Worm (Caenorhabditis elegans): ENCODE measurements around the gene flr-4.

DNA sequence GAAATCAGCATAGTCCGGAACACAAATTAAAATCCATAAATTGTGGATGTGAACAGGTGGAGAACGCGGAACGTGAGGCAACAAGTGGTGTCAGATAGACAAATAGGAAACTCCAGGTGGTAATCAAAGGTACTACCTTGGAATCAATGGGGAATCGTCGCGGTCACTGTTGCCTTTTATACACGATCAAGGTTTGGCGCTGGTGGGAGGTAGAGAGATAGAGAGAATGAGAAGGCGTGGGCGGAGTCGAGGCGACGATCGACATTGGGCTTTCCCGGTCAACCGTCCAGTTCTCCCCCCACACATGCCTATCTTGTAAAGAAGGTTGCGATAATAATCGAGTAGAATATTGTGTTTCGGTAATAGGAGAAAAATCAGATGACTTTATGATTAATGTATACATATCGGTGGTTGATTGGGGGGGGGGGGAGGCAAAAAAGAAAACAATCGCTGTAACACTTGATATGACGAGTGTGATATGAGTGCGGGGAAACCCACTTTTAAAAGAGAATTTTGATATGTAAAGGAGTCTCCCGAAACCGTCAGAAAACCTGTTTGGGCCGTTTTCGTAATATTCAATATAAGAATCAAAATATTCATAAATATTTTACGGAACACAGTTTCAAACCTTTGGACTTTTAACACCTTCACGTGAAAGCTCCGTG lies 11.5 kb upstream of the flr-4 start, which contains the start of the genes H40L08.8, H40L08.2 and H40L08.7:
- TF ChIP-seq ceh-2 (tag; optimal IDR thresholded peaks at IDR 0.05) (no peak), ama-1 (optimal IDR thresholded peaks at IDR 0.05) (no peak), pha-4 (tag; optimal IDR thresholded peaks at IDR 0.05) (no peak), sdc-2 (tag; optimal IDR thresholded peaks at IDR 0.05) (no peak), zip-5 (tag; optimal IDR thresholded peaks at IDR 0.05) (no peak), fkh-10 (GFP tag; optimal IDR thresholded peaks at IDR 0.05) (no peak), Y22D7AL.16 (tag; optimal IDR thresholded peaks at IDR 0.05) (no peak), F13H6.1 (tag; optimal IDR thresholded peaks at IDR 0.05) (no peak), ceh-45 (GFP tag; IDR thresholded peaks at IDR 0.05) (no peak), dmd-4 (tag; optimal IDR thresholded peaks at IDR 0.05; ENCODE audit: borderline replicate concordance) (no peak), lin-11 (tag; optimal IDR thresholded peaks at IDR 0.05) (no peak), pqm-1 (tag; optimal IDR thresholded peaks at IDR 0.05) (no peak), unc-42 (tag; optimal IDR thresholded peaks at IDR 0.05) (no peak), hlh-30 (tag; optimal IDR thresholded peaks at IDR 0.05; ENCODE audit: insufficient read depth) (no peak)

All from whole organism, late embryonic.